Worm (Caenorhabditis elegans) whole organism, young adult: ENCODE results near the gene rei-1.
"Not testable (repeated sequence)": the region's sequence is repeated elsewhere in the genome, so short reads cannot be mapped to it uniquely, and the experiment has no call there.

Experiments used
- B0019.2 ChIP-seq: fragments of 200-800 bp; sonication (Bioruptor generic); conservative IDR thresholded peaks from 2 replicates; pipeline ENCODE4 v1.3.6; 2022; ENCODE audit warnings: missing genetic modification reagents, missing genetic modification characterization, missing compliant biosample characterization
- B0035.1 ChIP-seq: sonication (generic microtip); optimal IDR thresholded peaks from 2 replicates; lab custom pipeline; 2016; ENCODE audit warnings: missing genetic modification characterization, mild to moderate bottlenecking, missing compliant biosample characterization, missing genotype, missing genetic modification reagents
- F33H1.4 ChIP-seq: fragments of 200-800 bp; sonication (Bioruptor generic); IDR thresholded peaks from 2 replicates; pipeline ENCODE4 v1.3.6; 2022; ENCODE audit warnings: missing genetic modification reagents, missing genetic modification characterization, missing compliant biosample characterization
- F57A8.1 ChIP-seq: fragments of 200-800 bp; sonication (Bioruptor generic); optimal IDR thresholded peaks from 2 replicates; lab custom pipeline; 2018; ENCODE audit warnings: mild to moderate bottlenecking, missing genetic modification characterization, moderate library complexity, missing compliant biosample characterization
- cebp-2 ChIP-seq: fragments of 200-800 bp; sonication (Bioruptor generic); IDR thresholded peaks from 2 replicates; pipeline ENCODE4 v1.3.6; 2022; ENCODE audit warnings: missing genetic modification characterization, missing compliant biosample characterization
- ceh-58 ChIP-seq: fragments of 200-800 bp; sonication (Bioruptor generic); IDR thresholded peaks from 2 replicates; pipeline ENCODE4 v1.3.6; 2022; ENCODE audit warnings: missing genetic modification characterization, missing compliant biosample characterization
- dpff-1 ChIP-seq: sonication (generic microtip); optimal IDR thresholded peaks from 2 replicates; lab custom pipeline; 2017; ENCODE audit warnings: mild to moderate bottlenecking, missing genetic modification characterization, missing compliant biosample characterization
- him-1 ChIP-seq: sonication (generic microtip); optimal IDR thresholded peaks from 2 replicates; lab custom pipeline; 2016; ENCODE audit warnings: missing genotype, missing genetic modification reagents, missing genetic modification characterization, missing compliant biosample characterization
- nhr-80 ChIP-seq: sonication (generic microtip); optimal IDR thresholded peaks from 2 replicates; lab custom pipeline; 2016; ENCODE audit warnings: missing genetic modification characterization, missing compliant biosample characterization
- nhr-90 ChIP-seq: sonication (generic microtip); optimal IDR thresholded peaks from 2 replicates; lab custom pipeline; 2016; ENCODE audit warnings: missing genotype, mild to moderate bottlenecking, missing genetic modification characterization, missing compliant biosample characterization
- pbrm-1 ChIP-seq: fragments of 200-800 bp; sonication (Bioruptor generic); IDR thresholded peaks from 2 replicates; pipeline ENCODE4 v1.3.6; 2022; ENCODE audit warnings: missing genetic modification reagents, missing genetic modification characterization, missing compliant biosample characterization
- ztf-18 ChIP-seq: sonication (generic microtip); optimal IDR thresholded peaks from 2 replicates; lab custom pipeline; 2016; ENCODE audit warnings: missing genotype, mild to moderate bottlenecking, missing genetic modification characterization, missing compliant biosample characterization

- TF ChIP-seq cebp-2 (GFP tag; lab: Robert Waterston, UW) (0 out of 2 replicates have a peak, but pooled peaks have one; percentile 75), F33H1.4 (GFP tag; lab: Robert Waterston, UW) (0 out of 2 replicates have a peak, but pooled peaks have one; percentile 13), ztf-18 (tag; lab: Kevin White, UChicago) (peak; percentile 6)
- TF ChIP-seq him-1 (tag; lab: Kevin White, UChicago); B0035.1 (tag; lab: Kevin White, UChicago); nhr-80; B0019.2; F57A8.1 (GFP tag; lab: Kevin White, UChicago); nhr-90 (tag; lab: Kevin White, UChicago); ceh-58; dpff-1 (tag; lab: Kevin White, UChicago); pbrm-1 (GFP tag; lab: Robert Waterston, UW): not testable (repeated sequence)
Observed at ce11 chrIII:4060856-4061383, 37.1 kb downstream of the rei-1 start.
